Worm (Caenorhabditis elegans) whole organism, early embryonic: ENCODE results near the gene T06A1.1.

ENCODE experiments used
- B0310.2 ChIP-seq: sonication (generic microtip); optimal IDR thresholded peaks from 2 replicates; lab custom pipeline; 2016; ENCODE audit warnings: mild to moderate bottlenecking, missing genetic modification characterization, missing compliant biosample characterization
- F13C5.2 ChIP-seq: sonication (generic microtip); optimal IDR thresholded peaks from 2 replicates; lab custom pipeline; 2017; ENCODE audit warnings: mild to moderate bottlenecking, missing genetic modification characterization, inconsistent platforms, missing compliant biosample characterization
- aly-1 ChIP-seq: sonication (generic microtip); optimal IDR thresholded peaks from 2 replicates; lab custom pipeline; 2016; ENCODE audit warnings: missing genetic modification characterization, missing compliant biosample characterization
- ama-1 ChIP-seq: fragments of 150-350 bp; optimal IDR thresholded peaks from 2 replicates; lab custom pipeline; 2014
- ceh-13 ChIP-seq: fragments of 200-800 bp; sonication (Bioruptor generic); optimal IDR thresholded peaks from 2 replicates; lab custom pipeline; 2018; ENCODE audit warnings: mild to moderate bottlenecking, missing genetic modification characterization, missing compliant biosample characterization
- ceh-36 ChIP-seq: sonication (generic microtip); optimal IDR thresholded peaks from 2 replicates; lab custom pipeline; 2016; ENCODE audit warnings: missing genetic modification characterization, inconsistent platforms, missing compliant biosample characterization
- ets-7 ChIP-seq: sonication (generic microtip); optimal IDR thresholded peaks from 2 replicates; lab custom pipeline; 2016; ENCODE audit warnings: missing genotype, missing genetic modification characterization, missing compliant biosample characterization
- flt-1 ChIP-seq: fragments of 200-800 bp; sonication (Bioruptor generic); IDR thresholded peaks from 2 replicates; pipeline ENCODE4 v1.3.6; 2022; ENCODE audit warnings: missing genetic modification characterization, missing compliant biosample characterization
- hmbx-1 ChIP-seq: sonication (generic microtip); optimal IDR thresholded peaks from 2 replicates; lab custom pipeline; 2016; ENCODE audit warnings: mild to moderate bottlenecking, missing genetic modification characterization, missing compliant biosample characterization
- hmg-4 ChIP-seq: fragments of 200-800 bp; sonication (Bioruptor generic); optimal IDR thresholded peaks from 2 replicates; lab custom pipeline; 2018; ENCODE audit warnings: mild to moderate bottlenecking, missing genetic modification characterization, missing compliant biosample characterization
- hnd-1 ChIP-seq: sonication (generic microtip); optimal IDR thresholded peaks from 2 replicates; lab custom pipeline; 2016; ENCODE audit warnings: missing genetic modification characterization, missing compliant biosample characterization
- pes-1 ChIP-seq: fragments of 200-800 bp; sonication (Bioruptor generic); IDR thresholded peaks from 2 replicates; pipeline ENCODE4 v1.3.6; 2022; ENCODE audit warnings: missing genetic modification reagents, missing genetic modification characterization, missing compliant biosample characterization
- scrt-1 ChIP-seq: fragments of 200-800 bp; sonication (Bioruptor generic); IDR thresholded peaks from 2 replicates; pipeline ENCODE4 v1.3.6; 2022; ENCODE audit warnings: missing genetic modification characterization, missing compliant biosample characterization
- sea-1 ChIP-seq: fragments of 200-800 bp; sonication (Bioruptor generic); conservative IDR thresholded peaks from 2 replicates; pipeline ENCODE4 v1.3.6; 2022; ENCODE audit warnings: missing genetic modification characterization, missing compliant biosample characterization
- tbx-11 ChIP-seq: fragments of 200-800 bp; sonication (Bioruptor generic); IDR thresholded peaks from 2 replicates; pipeline ENCODE4 v1.3.6; 2022; ENCODE audit warnings: missing genetic modification characterization, missing compliant biosample characterization
- tbx-37 ChIP-seq: fragments of 200-800 bp; sonication (Bioruptor generic); conservative IDR thresholded peaks from 2 replicates; pipeline ENCODE4 v1.3.6; 2022; ENCODE audit warnings: missing genetic modification reagents, missing genetic modification characterization, missing compliant biosample characterization
- tra-4 ChIP-seq: sonication (generic microtip); optimal IDR thresholded peaks from 2 replicates; lab custom pipeline; 2017; ENCODE audit warnings: missing genetic modification characterization, missing compliant biosample characterization

T06A1.1 gene

DNA sequence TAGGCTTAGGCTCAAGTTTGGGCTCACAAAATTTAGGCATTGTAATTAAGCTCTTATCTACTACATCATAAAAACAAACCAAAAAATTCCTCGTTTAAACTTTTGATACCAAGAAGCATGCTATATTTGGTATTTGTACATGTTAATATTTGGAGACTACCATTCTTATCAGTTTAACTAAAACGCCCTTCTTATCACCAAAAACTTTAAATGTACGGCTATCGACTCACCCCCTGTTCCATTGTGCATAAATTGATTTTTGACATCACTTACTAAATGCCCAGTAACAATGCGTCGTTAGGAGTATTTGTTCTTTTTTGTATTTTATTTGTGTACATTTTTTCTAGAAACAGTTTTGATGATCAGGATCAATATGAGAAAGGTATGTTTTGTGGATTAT, 1.6 kb upstream of the T06A1.1 start, which contains the start of gene T06A1.5:
TSS of gene T06A1.5 (plus strand) at position 209 of the 400 bp plus-strand sequence.
- TF ChIP-seq ama-1 (no peak), pes-1 (GFP tag; lab: Robert Waterston, UW) (no peak), tra-4 (tag; lab: Kevin White, UChicago) (no peak), tbx-11 (GFP tag; lab: Robert Waterston, UW) (no peak), hmbx-1 (tag; lab: Kevin White, UChicago) (no peak), hmg-4 (no peak), hnd-1 (tag; lab: Kevin White, UChicago) (no peak), F13C5.2 (tag; lab: Kevin White, UChicago) (no peak)

DNA sequence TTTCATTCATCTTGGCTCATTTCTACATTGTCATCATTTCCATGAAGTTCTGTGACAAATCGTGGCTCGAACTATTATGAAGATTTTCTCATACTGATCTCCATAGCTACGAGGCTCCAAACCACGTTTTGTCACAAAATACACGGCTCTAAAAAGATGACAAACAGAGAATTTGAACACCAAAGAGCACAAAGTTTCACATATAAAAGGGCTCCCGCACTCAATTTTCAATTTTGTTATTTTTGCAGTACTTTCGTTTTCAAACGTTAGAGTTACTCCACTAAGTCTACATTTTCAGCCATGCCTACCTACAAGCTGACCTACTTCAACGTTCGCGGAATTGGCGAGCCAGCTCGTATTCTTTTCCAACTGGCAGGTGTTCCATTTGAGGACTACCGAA, 4.1 kb downstream of the T06A1.1 start, which contains the start of gene gst-37:
TSS of gene gst-37 (plus strand) at position 301 of the 400 bp plus-strand sequence.
- TF ChIP-seq tra-4 (tag; lab: Kevin White, UChicago) (no peak), F13C5.2 (tag; lab: Kevin White, UChicago) (no peak), aly-1 (tag; lab: Kevin White, UChicago) (no peak), scrt-1 (no peak), hnd-1 (tag; lab: Kevin White, UChicago) (no peak), flt-1 (no peak), sea-1 (GFP tag; lab: Robert Waterston, UW) (no peak), hmbx-1 (tag; lab: Kevin White, UChicago) (no peak), tbx-37 (GFP tag; lab: Robert Waterston, UW) (no peak), ceh-36 (tag; lab: Kevin White, UChicago) (no peak)

DNA sequence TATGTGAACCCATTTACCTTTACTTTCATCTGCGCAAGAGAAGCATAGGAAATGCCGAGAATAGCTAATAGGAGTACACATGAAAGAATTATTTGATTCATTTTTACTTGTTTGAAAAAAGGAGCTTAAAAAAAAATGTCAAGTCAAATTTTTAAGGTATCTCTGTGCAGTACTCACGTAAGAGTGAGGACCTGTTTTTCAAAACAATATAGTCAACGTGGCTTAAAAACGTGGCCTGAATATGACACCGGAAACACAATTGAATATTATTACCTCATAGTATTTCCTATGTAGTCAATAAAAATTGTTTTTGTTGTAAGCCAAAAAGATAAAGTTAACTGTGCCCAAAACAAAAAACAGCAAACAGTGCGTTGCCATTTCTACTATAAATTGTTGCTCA, 5.3 kb downstream of the T06A1.1 start, which contains the start of gene Y32G9A.12:
TSS of gene Y32G9A.12 (minus strand) at position 101 of the 400 bp plus-strand sequence.
- TF ChIP-seq tra-4 (tag; lab: Kevin White, UChicago) (no peak), flt-1 (no peak), ets-7 (no peak), aly-1 (tag; lab: Kevin White, UChicago) (no peak), tbx-11 (GFP tag; lab: Robert Waterston, UW) (no peak), ceh-36 (tag; lab: Kevin White, UChicago) (no peak), tbx-37 (GFP tag; lab: Robert Waterston, UW) (no peak), ceh-13 (no peak), hmg-4 (no peak), F13C5.2 (tag; lab: Kevin White, UChicago) (no peak), ama-1 (no peak), scrt-1 (no peak), hmbx-1 (tag; lab: Kevin White, UChicago) (no peak), hnd-1 (tag; lab: Kevin White, UChicago) (no peak), pes-1 (GFP tag; lab: Robert Waterston, UW) (no peak), B0310.2 (tag; lab: Kevin White, UChicago) (no peak), sea-1 (GFP tag; lab: Robert Waterston, UW) (no peak)

DNA sequence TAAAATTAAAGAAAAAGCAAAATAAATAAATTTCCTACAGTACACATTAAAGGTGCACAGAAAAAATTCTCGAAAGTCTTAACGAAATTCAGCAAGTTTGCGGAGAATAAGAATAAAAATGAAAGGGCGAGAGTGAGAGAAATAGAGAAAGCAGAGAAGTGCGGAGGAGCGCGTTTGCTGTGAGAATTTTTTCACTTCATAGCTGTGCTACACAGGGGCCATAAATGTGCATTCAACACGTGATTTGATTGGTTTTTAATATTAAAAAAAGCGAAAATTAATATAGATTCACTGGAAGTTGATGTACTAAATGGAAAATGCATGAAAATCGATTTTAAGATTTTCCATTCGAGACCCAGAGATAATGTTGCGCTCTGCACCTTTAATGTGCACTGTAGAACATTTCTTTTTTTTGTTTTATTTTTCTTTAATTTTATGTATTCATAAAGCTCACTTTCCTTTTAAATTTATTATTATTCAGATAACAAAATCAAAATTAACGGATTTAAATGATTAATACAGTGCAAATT, 7.3 kb downstream of the T06A1.1 start, which contains the start of gene Y32G9A.2:
TSS of gene Y32G9A.2 (plus strand) at position 480 of the 530 bp plus-strand sequence.
- TF ChIP-seq hmg-4 (no peak), ceh-13 (no peak), ama-1 (no peak), aly-1 (tag; lab: Kevin White, UChicago) (no peak), tbx-11 (GFP tag; lab: Robert Waterston, UW) (no peak), hnd-1 (tag; lab: Kevin White, UChicago) (no peak), ceh-36 (tag; lab: Kevin White, UChicago) (no peak), B0310.2 (tag; lab: Kevin White, UChicago) (no peak), tbx-37 (GFP tag; lab: Robert Waterston, UW) (no peak), sea-1 (GFP tag; lab: Robert Waterston, UW) (no peak), flt-1 (no peak), F13C5.2 (tag; lab: Kevin White, UChicago) (no peak), ets-7 (no peak), tra-4 (tag; lab: Kevin White, UChicago) (no peak)

DNA sequence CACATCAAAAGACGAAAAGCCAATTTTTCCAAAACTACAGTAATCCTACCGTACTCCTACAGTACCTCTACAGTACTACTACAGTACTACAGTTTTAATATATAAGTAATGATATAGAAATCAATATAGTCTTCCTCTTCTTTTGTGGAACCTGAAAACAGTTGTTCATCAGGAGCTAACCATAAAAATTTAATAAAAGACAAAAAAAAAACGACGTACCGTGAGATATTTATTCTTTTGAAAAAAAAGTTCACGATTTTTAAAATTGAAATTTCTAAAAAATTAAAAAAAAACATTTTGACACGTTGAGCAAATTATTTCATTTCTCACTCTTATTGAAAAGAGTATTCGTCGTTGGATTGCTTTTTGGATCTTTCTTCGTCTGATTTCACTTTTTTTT, 14.3 kb downstream of the T06A1.1 start, which contains the start of gene Y32G9A.3:
TSS of gene Y32G9A.3 (plus strand) at position 301 of the 400 bp plus-strand sequence.
- no peak for TF ChIP-seq scrt-1
- no peak for TF ChIP-seq sea-1 (GFP tag; lab: Robert Waterston, UW)
- no peak for TF ChIP-seq tra-4 (tag; lab: Kevin White, UChicago)
- TF ChIP-seq hmbx-1 (tag; lab: Kevin White, UChicago), result no peak
- TF ChIP-seq B0310.2 (tag; lab: Kevin White, UChicago), result no peak
- no peak for TF ChIP-seq tbx-37 (GFP tag; lab: Robert Waterston, UW)
- no peak for TF ChIP-seq ets-7
- TF ChIP-seq ceh-36 (tag; lab: Kevin White, UChicago), result no peak
- TF ChIP-seq pes-1 (GFP tag; lab: Robert Waterston, UW), result no peak
- TF ChIP-seq ama-1, result no peak
- TF ChIP-seq ceh-13, result no peak
- no peak for TF ChIP-seq tbx-11 (GFP tag; lab: Robert Waterston, UW)
- TF ChIP-seq flt-1, result no peak
- TF ChIP-seq hmg-4, result no peak
- no peak for TF ChIP-seq aly-1 (tag; lab: Kevin White, UChicago)
- TF ChIP-seq F13C5.2 (tag; lab: Kevin White, UChicago), result no peak
- TF ChIP-seq hnd-1 (tag; lab: Kevin White, UChicago), result no peak

DNA sequence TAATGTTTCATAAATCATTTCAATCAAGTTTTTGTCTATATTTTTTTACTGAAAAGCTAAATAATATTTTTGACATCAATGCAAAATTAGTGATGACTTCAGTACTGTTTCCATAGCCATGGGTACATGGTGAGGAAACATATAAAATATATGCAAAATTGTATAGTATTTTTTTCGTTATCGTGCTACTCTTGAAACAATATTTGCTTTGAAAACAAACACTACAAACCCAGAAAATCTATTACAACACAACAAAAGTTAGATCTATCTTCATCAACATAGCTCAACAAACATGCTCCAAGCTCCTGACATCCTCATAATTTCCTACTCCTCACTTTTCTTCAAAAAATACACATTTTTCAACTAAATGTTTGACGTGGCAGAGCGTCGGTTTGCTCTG, 16.8 kb downstream of the T06A1.1 start, which contains the start of gene srp-3:
TSS of gene srp-3 (plus strand) at position 301 of the 400 bp plus-strand sequence.
- TF ChIP-seq ceh-36 (tag; lab: Kevin White, UChicago) (no peak), tbx-11 (GFP tag; lab: Robert Waterston, UW) (no peak), pes-1 (GFP tag; lab: Robert Waterston, UW) (no peak), tbx-37 (GFP tag; lab: Robert Waterston, UW) (no peak), ama-1 (no peak), scrt-1 (no peak)

DNA sequence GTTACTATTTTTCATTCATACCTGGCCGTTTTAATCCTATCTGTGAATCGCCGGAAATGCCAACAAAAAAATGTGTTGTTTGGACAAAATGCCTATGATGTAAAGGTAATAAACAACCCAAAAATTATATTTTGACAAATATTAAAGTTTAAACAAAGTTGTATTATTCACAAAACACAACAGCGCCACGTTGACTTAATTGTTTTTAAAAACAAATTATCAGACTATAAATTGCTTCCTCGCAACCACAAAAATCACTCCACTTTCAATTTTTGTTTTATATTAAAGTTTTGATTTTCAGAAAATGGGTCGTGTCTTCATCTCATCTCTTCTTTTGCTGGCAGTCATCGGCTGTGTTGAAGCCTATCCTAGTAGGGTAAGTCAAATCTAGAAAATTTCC, 18.0 kb downstream of the T06A1.1 start, which contains the start of gene Y32G9A.5:
TSS of gene Y32G9A.5 (plus strand) at position 301 of the 400 bp plus-strand sequence.
- TF ChIP-seq B0310.2 (tag; lab: Kevin White, UChicago), result no peak
